Worm (Caenorhabditis elegans) whole organism, early embryonic: ENCODE results near the gene tbx-37.

Experiments
- B0310.2 ChIP-seq: sonication (generic microtip); optimal IDR thresholded peaks from 2 replicates; lab custom pipeline; 2016; ENCODE audit warnings: mild to moderate bottlenecking, missing genetic modification characterization, missing compliant biosample characterization
- ama-1 ChIP-seq: fragments of 150-350 bp; optimal IDR thresholded peaks from 2 replicates; lab custom pipeline; 2014
- ets-7 ChIP-seq: sonication (generic microtip); optimal IDR thresholded peaks from 2 replicates; lab custom pipeline; 2016; ENCODE audit warnings: missing genotype, missing genetic modification characterization, missing compliant biosample characterization
- flt-1 ChIP-seq: fragments of 200-800 bp; sonication (Bioruptor generic); IDR thresholded peaks from 2 replicates; pipeline ENCODE4 v1.3.6; 2022; ENCODE audit warnings: missing genetic modification characterization, missing compliant biosample characterization
- hmbx-1 ChIP-seq: sonication (generic microtip); optimal IDR thresholded peaks from 2 replicates; lab custom pipeline; 2016; ENCODE audit warnings: mild to moderate bottlenecking, missing genetic modification characterization, missing compliant biosample characterization
- hnd-1 ChIP-seq: sonication (generic microtip); optimal IDR thresholded peaks from 2 replicates; lab custom pipeline; 2016; ENCODE audit warnings: missing genetic modification characterization, missing compliant biosample characterization
- tra-4 ChIP-seq: sonication (generic microtip); optimal IDR thresholded peaks from 2 replicates; lab custom pipeline; 2017; ENCODE audit warnings: missing genetic modification characterization, missing compliant biosample characterization

ce11 chrIII:11244820-11245219 is 17.9 kb upstream of the tbx-37 start, which contains the start of gene rsks-1:
- TF ChIP-seq hnd-1 (tag; lab: Kevin White, UChicago) (no peak), hmbx-1 (tag; lab: Kevin White, UChicago) (no peak), tra-4 (tag; lab: Kevin White, UChicago) (no peak), flt-1 (no peak), B0310.2 (tag; lab: Kevin White, UChicago) (no peak), ama-1 (lab: Kevin White, UChicago) (no peak), ets-7 (tag; lab: Kevin White, UChicago) (no peak)
